Worm (Caenorhabditis elegans) whole organism, midembryonic: ENCODE measurements around the gene flp-7.

Experiments used
- T22C8.4 ChIP-seq: fragments of 200-800 bp; sonication (Bioruptor generic); IDR thresholded peaks from 2 replicates; pipeline ENCODE4 v1.3.6; 2022; ENCODE audit warnings: missing genetic modification characterization, missing compliant biosample characterization
- cog-1 ChIP-seq: sonication (generic microtip); optimal IDR thresholded peaks from 2 replicates; lab custom pipeline; 2016; ENCODE audit warnings: missing genetic modification characterization, missing compliant biosample characterization
- flt-1 ChIP-seq: fragments of 200-800 bp; sonication (Bioruptor generic); IDR thresholded peaks from 2 replicates; pipeline ENCODE4 v1.3.6; 2022; ENCODE audit warnings: missing genetic modification characterization, missing compliant biosample characterization
- klf-2 ChIP-seq: fragments of 200-800 bp; sonication (Bioruptor generic); conservative IDR thresholded peaks from 2 replicates; pipeline ENCODE4 v1.3.6; 2022; ENCODE audit warnings: missing genetic modification reagents, missing genetic modification characterization, missing compliant biosample characterization
- med-1 ChIP-seq: sonication (generic microtip); optimal IDR thresholded peaks from 2 replicates; lab custom pipeline; 2017; ENCODE audit warnings: missing genetic modification characterization, mild to moderate bottlenecking, missing compliant biosample characterization, antibody characterized with exemption, missing genetic modification reagents; ENCODE audit not compliant: insufficient read depth
- ref-1 ChIP-seq: fragments of 200-800 bp; sonication (Bioruptor generic); conservative IDR thresholded peaks from 2 replicates; pipeline ENCODE4 v1.3.6; 2022; ENCODE audit warnings: missing genetic modification reagents, missing genetic modification characterization, missing compliant biosample characterization
- tab-1 ChIP-seq: fragments of 200-800 bp; sonication (Bioruptor generic); IDR thresholded peaks from 2 replicates; pipeline ENCODE4 v1.3.6; 2022; ENCODE audit warnings: missing genetic modification characterization, missing compliant biosample characterization
- ztf-23 ChIP-seq: fragments of 200-800 bp; sonication (Bioruptor generic); IDR thresholded peaks from 2 replicates; pipeline ENCODE4 v1.3.6; 2022; ENCODE audit warnings: missing genetic modification reagents, missing genetic modification characterization, missing compliant biosample characterization
- ztf-29 ChIP-seq: fragments of 200-800 bp; sonication (Bioruptor generic); IDR thresholded peaks from 2 replicates; pipeline ENCODE4 v1.3.6; 2022; ENCODE audit warnings: missing genetic modification reagents, missing genetic modification characterization, missing compliant biosample characterization

DNA sequence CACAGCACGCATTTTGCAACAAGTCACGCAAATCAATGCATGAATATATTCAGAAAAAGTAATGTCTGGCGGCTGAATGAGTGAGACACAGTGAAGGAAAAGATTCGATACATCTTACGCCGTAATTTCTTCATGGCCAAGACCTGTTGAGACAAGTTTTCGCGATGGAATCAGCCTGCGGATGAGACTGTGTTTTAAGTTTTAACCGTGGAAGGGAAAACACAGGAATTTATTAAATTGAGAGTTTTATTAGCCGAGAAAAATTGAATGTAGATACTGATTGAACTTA lies 31.6 kb upstream of the flp-7 start, which contains the start of gene hog-1:
- TF ChIP-seq ztf-23 (GFP tag; lab: Robert Waterston, UW) (no peak), flt-1 (GFP tag; lab: Robert Waterston, UW) (no peak), cog-1 (no peak), ref-1 (no peak), tab-1 (GFP tag; lab: Robert Waterston, UW) (no peak), T22C8.4 (no peak), med-1 (GFP tag; lab: Kevin White, UChicago) (no peak), ztf-29 (GFP tag; lab: Robert Waterston, UW) (no peak), klf-2 (GFP tag; lab: Robert Waterston, UW) (no peak)
